Worm (Caenorhabditis elegans): ENCODE results near the gene snpc-3.1.

ce11 chrIV:5462820-5463219 lies 23.2 kb downstream of the snpc-3.1 start:
- no peak for TF ChIP-seq tra-4 (tag; optimal IDR thresholded peaks at IDR 0.05)
- no peak for TF ChIP-seq pes-1 (GFP tag; IDR thresholded peaks at IDR 0.05)
- no peak for TF ChIP-seq hnd-1 (tag; optimal IDR thresholded peaks at IDR 0.05)
- TF ChIP-seq ama-1 (optimal IDR thresholded peaks at IDR 0.05) = no peak
- no peak for TF ChIP-seq B0310.2 (tag; optimal IDR thresholded peaks at IDR 0.05)
- no peak for TF ChIP-seq aly-1 (tag; optimal IDR thresholded peaks at IDR 0.05)
- no peak for TF ChIP-seq tbx-11 (GFP tag; IDR thresholded peaks at IDR 0.05)
- TF ChIP-seq flt-1 (GFP tag; IDR thresholded peaks at IDR 0.05) = no peak
- no peak for TF ChIP-seq ceh-13 (GFP tag; optimal IDR thresholded peaks at IDR 0.05)
- no peak for TF ChIP-seq sea-1 (GFP tag; conservative IDR thresholded peaks at IDR 0.05)
